Fruit fly (Drosophila melanogaster): ENCODE measurements around the gene CG12288.

DNA sequence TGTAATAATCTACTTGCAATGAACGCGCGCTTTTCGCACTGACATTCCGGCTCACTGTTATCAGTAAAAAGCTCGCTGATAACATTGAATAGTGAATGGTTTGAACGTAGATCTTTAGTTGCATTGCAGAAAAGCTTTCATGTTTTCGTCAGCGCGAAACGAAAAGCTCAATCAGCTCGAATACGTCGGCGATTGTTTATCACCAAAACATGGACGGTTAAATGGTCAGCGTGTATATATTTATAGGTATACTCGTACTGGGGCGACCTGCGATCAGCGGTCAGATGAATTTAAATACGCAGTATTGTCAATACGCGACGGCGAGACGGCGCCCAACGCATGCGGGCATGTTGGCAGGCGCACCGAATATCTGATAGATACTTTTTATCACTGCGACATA is 15.6 kb downstream of the CG12288 start:
- TF ChIP-seq D1 (tag; optimal IDR thresholded peaks at IDR 0.05) (no peak), CG34367 (tag; optimal IDR thresholded peaks at IDR 0.05) (no peak), gl (tag; optimal IDR thresholded peaks at IDR 0.05) (no peak)
